Worm (Caenorhabditis elegans) whole organism, L3 larva: ENCODE data around the gene fbxa-142.

ENCODE experiments used
- R02D3.7 ChIP-seq: fragments of 150-350 bp; optimal IDR thresholded peaks from 2 replicates; lab custom pipeline; 2014; ENCODE audit warnings: missing biosample characterization, missing genetic modification characterization
- aly-2 ChIP-seq: fragments of 150-350 bp; optimal IDR thresholded peaks from 2 replicates; lab custom pipeline; 2014; ENCODE audit warnings: missing biosample characterization, missing genetic modification characterization
- ceh-16 ChIP-seq: sonication (generic microtip); optimal IDR thresholded peaks from 2 replicates; lab custom pipeline; 2017; ENCODE audit warnings: missing biosample characterization, missing genetic modification characterization
- ceh-82 ChIP-seq: fragments of 150-350 bp; optimal IDR thresholded peaks from 2 replicates; lab custom pipeline; 2014; ENCODE audit warnings: missing biosample characterization, missing genetic modification characterization
- ceh-9 ChIP-seq: sonication (generic microtip); optimal IDR thresholded peaks from 2 replicates; lab custom pipeline; 2018; ENCODE audit warnings: missing biosample characterization, missing genetic modification characterization
- egl-5 ChIP-seq: fragments of 150-350 bp; optimal IDR thresholded peaks from 2 replicates; lab custom pipeline; 2017; ENCODE audit warnings: missing biosample characterization, missing genetic modification reagents, missing genetic modification characterization, inconsistent platforms
- elt-1 ChIP-seq: fragments of 150-350 bp; optimal IDR thresholded peaks from 2 replicates; lab custom pipeline; 2014; ENCODE audit warnings: missing biosample characterization, missing genetic modification characterization
- elt-2 ChIP-seq: sonication (generic microtip); optimal IDR thresholded peaks from 2 replicates; lab custom pipeline; 2016; ENCODE audit warnings: missing genetic modification reagents, mild to moderate bottlenecking, missing genetic modification characterization, missing compliant biosample characterization
- elt-3 ChIP-seq, 3 experiments: fragments of 150-350 bp in 1 of 3; sonication (generic microtip) in 2 of 3; optimal IDR thresholded peaks; 2 replicates in 2 of 3; 4 replicates in 1 of 3; lab custom pipeline; 2014 to 2017; ENCODE audit warnings: missing biosample characterization in 3 of 3, missing genetic modification characterization in 3 of 3
- fkh-2 ChIP-seq: fragments of 150-350 bp; optimal IDR thresholded peaks from 2 replicates; lab custom pipeline; 2014; ENCODE audit warnings: missing biosample characterization, missing genetic modification reagents, missing genetic modification characterization
- fos-1 ChIP-seq: fragments of 150-350 bp; optimal IDR thresholded peaks from 2 replicates; lab custom pipeline; 2014; ENCODE audit warnings: missing biosample characterization, missing genetic modification characterization
- jun-1 ChIP-seq: fragments of 150-350 bp; optimal IDR thresholded peaks from 2 replicates; lab custom pipeline; 2014; ENCODE audit warnings: missing biosample characterization, missing genetic modification reagents, missing genetic modification characterization
- lin-39 ChIP-seq: fragments of 150-350 bp; optimal IDR thresholded peaks from 2 replicates; lab custom pipeline; 2018; ENCODE audit warnings: missing biosample characterization, missing genetic modification reagents, missing genetic modification characterization
- lsy-12 ChIP-seq: sonication (generic microtip); optimal IDR thresholded peaks from 2 replicates; lab custom pipeline; 2016; ENCODE audit warnings: mild to moderate bottlenecking, missing genetic modification characterization, missing compliant biosample characterization
- mdl-1 ChIP-seq: fragments of 150-350 bp; optimal IDR thresholded peaks from 2 replicates; lab custom pipeline; 2014; ENCODE audit warnings: missing biosample characterization, missing genetic modification characterization
- nfya-1 ChIP-seq: sonication (generic microtip); optimal IDR thresholded peaks from 2 replicates; lab custom pipeline; 2017; ENCODE audit warnings: missing genetic modification characterization, mild to moderate bottlenecking, missing compliant biosample characterization, antibody characterized with exemption, moderate library complexity; ENCODE audit not compliant: insufficient read depth
- nhr-11 ChIP-seq: fragments of 150-350 bp; optimal IDR thresholded peaks from 2 replicates; lab custom pipeline; 2014; ENCODE audit warnings: missing biosample characterization, missing genetic modification characterization
- nhr-23 ChIP-seq: fragments of 150-350 bp; optimal IDR thresholded peaks from 2 replicates; lab custom pipeline; 2014; ENCODE audit warnings: missing biosample characterization, missing genetic modification reagents, missing genetic modification characterization
- nhr-237 ChIP-seq: fragments of 150-350 bp; optimal IDR thresholded peaks from 2 replicates; lab custom pipeline; 2014; ENCODE audit warnings: missing biosample characterization, missing genetic modification characterization
- nhr-25 ChIP-seq: sonication (generic microtip); optimal IDR thresholded peaks from 2 replicates; lab custom pipeline; 2017; ENCODE audit warnings: missing biosample characterization, missing genetic modification characterization
- nhr-28 ChIP-seq: fragments of 150-350 bp; optimal IDR thresholded peaks from 2 replicates; lab custom pipeline; 2014; ENCODE audit warnings: missing biosample characterization, missing genetic modification characterization
- nhr-43 ChIP-seq: sonication (generic microtip); optimal IDR thresholded peaks from 2 replicates; lab custom pipeline; 2016; ENCODE audit warnings: mild to moderate bottlenecking, missing genetic modification characterization, missing compliant biosample characterization; ENCODE audit not compliant: poor library complexity, severe bottlenecking
- nhr-67 ChIP-seq: fragments of 150-350 bp; optimal IDR thresholded peaks from 2 replicates; lab custom pipeline; 2014; ENCODE audit warnings: missing biosample characterization, missing genetic modification characterization
- nhr-76 ChIP-seq: fragments of 150-350 bp; sonication (generic microtip); optimal IDR thresholded peaks from 5 replicates; lab custom pipeline; 2014; ENCODE audit warnings: missing biosample characterization, missing genetic modification characterization
- nhr-77 ChIP-seq: fragments of 150-350 bp; optimal IDR thresholded peaks from 2 replicates; lab custom pipeline; 2014; ENCODE audit warnings: missing biosample characterization, missing genetic modification characterization
- pha-4 ChIP-seq: fragments of 150-350 bp; optimal IDR thresholded peaks from 2 replicates; lab custom pipeline; 2014; ENCODE audit warnings: missing biosample characterization, missing genetic modification reagents, missing genetic modification characterization
- pqm-1 ChIP-seq: fragments of 150-350 bp; optimal IDR thresholded peaks from 2 replicates; lab custom pipeline; 2017; ENCODE audit warnings: missing biosample characterization, missing genetic modification characterization, inconsistent platforms
- sea-2 ChIP-seq: fragments of 150-350 bp; sonication (generic microtip); optimal IDR thresholded peaks from 4 replicates; lab custom pipeline; 2014; ENCODE audit warnings: missing biosample characterization, missing genetic modification reagents, missing genetic modification characterization
- skn-1 ChIP-seq: fragments of 150-350 bp; optimal IDR thresholded peaks from 2 replicates; lab custom pipeline; 2014; ENCODE audit warnings: missing biosample characterization, missing genetic modification characterization
- snpc-4 ChIP-seq: fragments of 150-350 bp; optimal IDR thresholded peaks from 2 replicates; lab custom pipeline; 2014; ENCODE audit warnings: missing biosample characterization, missing genetic modification characterization
- tbx-2 ChIP-seq: sonication (generic microtip); optimal IDR thresholded peaks from 2 replicates; lab custom pipeline; 2016; ENCODE audit warnings: mild to moderate bottlenecking, missing genetic modification characterization, missing compliant biosample characterization
- unc-39 ChIP-seq: sonication (generic microtip); optimal IDR thresholded peaks from 4 replicates; lab custom pipeline; 2017; ENCODE audit warnings: missing biosample characterization, missing genetic modification characterization
- unc-62 ChIP-seq: fragments of 150-350 bp; sonication (generic microtip); optimal IDR thresholded peaks from 4 replicates; lab custom pipeline; 2014; ENCODE audit warnings: missing biosample characterization, missing genetic modification reagents, missing genetic modification characterization

The fbxa-142 gene

ce11 chrV:16165936-16166335, 34.8 kb upstream of the fbxa-142 start, which contains the start of gene str-108:
TSS of gene str-108 (plus strand) at chrV:16166236.
- no peak for TF ChIP-seq ceh-82
- TF ChIP-seq elt-3 (tag; optimal IDR thresholded peaks at IDR 0.05; lab: Kevin White, UChicago): no peak
- no peak for TF ChIP-seq unc-62
- no peak for TF ChIP-seq lsy-12 (tag; lab: Kevin White, UChicago)
- no peak for TF ChIP-seq nhr-11
- TF ChIP-seq ceh-9 (tag; lab: Kevin White, UChicago): no peak
- TF ChIP-seq aly-2 (tag; lab: Kevin White, UChicago): no peak
- TF ChIP-seq lin-39 (tag; lab: Kevin White, UChicago): no peak
- TF ChIP-seq, all 47 proteins: peak for 0

ce11 chrV:16163719-16164118, 32.6 kb upstream of the fbxa-142 start, which contains the start of gene F10A3.12:
TSS of gene F10A3.12 (plus strand) at chrV:16164019.
- TF ChIP-seq aly-2 (tag; lab: Kevin White, UChicago) (no peak), nhr-11 (no peak), fos-1 (tag; lab: Kevin White, UChicago) (no peak), elt-1 (no peak), nhr-76 (no peak), nhr-77 (tag; lab: Kevin White, UChicago) (no peak)

ce11 chrV:16162124-16162735, 31.1 kb upstream of the fbxa-142 start, which contains the start of the genes str-109 and F10A3.11:
TSS of gene str-109 (minus strand) at chrV:16162224.
TSS of gene F10A3.11 (plus strand) at chrV:16162685.
- no peak for TF ChIP-seq snpc-4 (tag; lab: Kevin White, UChicago)
- no peak for TF ChIP-seq unc-39

DNA sequence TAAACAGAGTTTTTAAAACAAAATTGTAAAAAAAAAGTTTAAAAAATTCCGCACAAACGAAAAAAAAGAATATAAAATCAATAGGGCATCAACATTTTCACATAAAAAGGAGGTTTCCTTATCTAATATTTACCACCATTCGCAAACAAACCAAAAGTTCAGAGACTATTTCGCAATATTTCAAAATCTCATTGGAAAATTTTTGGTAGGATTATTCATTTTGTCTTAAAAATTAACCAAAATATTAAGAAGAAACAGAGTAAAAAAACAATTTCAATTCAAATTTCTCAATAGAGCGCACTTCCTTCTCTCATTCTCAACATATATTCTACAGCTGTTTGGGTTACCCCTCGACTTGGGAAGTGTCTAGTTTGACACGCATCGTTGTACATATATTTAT, 28.9 kb upstream of the fbxa-142 start:
- TF ChIP-seq R02D3.7 (tag; lab: Kevin White, UChicago) (no peak), pha-4 (peak; percentile 71), fkh-2 (tag; lab: Kevin White, UChicago) (no peak), pqm-1 (tag; lab: Kevin White, UChicago) (peak; percentile 16), elt-2 (tag; lab: Kevin White, UChicago) (peak; percentile 42)

DNA sequence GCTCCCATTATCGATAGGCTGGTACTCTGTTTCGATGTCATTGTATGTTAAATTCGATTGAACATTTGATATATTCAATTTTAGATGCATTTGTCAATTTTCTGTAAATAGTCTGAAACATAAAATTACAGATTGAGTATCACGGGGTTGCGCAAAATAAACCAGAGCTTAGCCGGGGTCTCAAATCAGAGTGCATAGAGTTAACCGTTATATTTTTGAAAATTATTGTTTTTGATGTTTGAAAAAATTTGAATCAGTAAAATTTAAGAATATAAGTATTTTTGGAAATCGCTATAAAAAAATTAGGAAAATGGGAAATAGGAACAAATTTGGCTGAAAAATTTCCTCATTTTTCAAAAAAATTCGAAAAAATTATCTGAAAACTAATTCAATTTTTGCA, 28.4 kb upstream of the fbxa-142 start, which contains the start of gene F10A3.17:
Gene F10A3.17, minus strand, starts transcription at position 101 of the 400 bp plus-strand sequence.
- TF ChIP-seq unc-39 (no peak), elt-1 (no peak), mdl-1 (tag; lab: Kevin White, UChicago) (no peak), nfya-1 (tag; lab: Kevin White, UChicago) (no peak), nhr-23 (tag; lab: Kevin White, UChicago) (no peak), nhr-67 (tag; lab: Kevin White, UChicago) (no peak), jun-1 (no peak), snpc-4 (tag; lab: Kevin White, UChicago) (no peak)

DNA sequence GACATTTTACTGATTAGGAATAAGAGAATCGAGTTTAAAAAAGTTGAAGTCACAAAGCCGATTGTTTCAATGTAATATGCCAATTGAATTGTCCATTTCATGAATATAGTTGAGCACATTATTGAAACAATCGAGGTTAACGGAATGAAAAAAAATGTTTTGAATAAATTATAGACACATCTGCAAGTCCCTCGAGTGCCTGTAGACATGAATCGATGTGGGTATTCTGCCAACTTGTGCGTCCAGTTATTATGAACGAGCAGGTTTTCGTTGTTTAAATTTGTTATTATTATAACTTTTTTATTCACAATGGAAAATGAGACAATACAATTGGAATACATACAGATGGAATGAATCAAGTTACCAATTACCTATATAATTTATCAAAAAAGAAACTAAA, 27.2 kb upstream of the fbxa-142 start, which contains the start of gene str-99:
Gene str-99, minus strand, starts transcription at position 101 of the 400 bp plus-strand sequence.
- TF ChIP-seq skn-1: no peak
- TF ChIP-seq ceh-82: no peak
- no peak for TF ChIP-seq nhr-237 (tag; lab: Kevin White, UChicago)
- no peak for TF ChIP-seq sea-2
- no peak for TF ChIP-seq aly-2 (tag; lab: Kevin White, UChicago)
- TF ChIP-seq lsy-12 (tag; lab: Kevin White, UChicago): no peak
- no peak for TF ChIP-seq elt-2 (tag; lab: Kevin White, UChicago)
- TF ChIP-seq snpc-4 (tag; lab: Kevin White, UChicago): no peak

- no peak for TF ChIP-seq ceh-16
- TF ChIP-seq fkh-2 (tag; lab: Kevin White, UChicago): no peak
- TF ChIP-seq nhr-25 (tag; lab: Kevin White, UChicago): no peak
- TF ChIP-seq egl-5: no peak
- TF ChIP-seq nhr-28: no peak
- no peak for TF ChIP-seq skn-1
- TF ChIP-seq nhr-11: no peak
- TF ChIP-seq nhr-43 (tag; lab: Kevin White, UChicago): no peak
- no peak for TF ChIP-seq tbx-2
- TF ChIP-seq aly-2 (tag; lab: Kevin White, UChicago): no peak
Observed at ce11 chrV:16155111-16155510, 24.0 kb upstream of the fbxa-142 start, which contains the start of gene str-97. TSS of gene str-97 (minus strand) at chrV:16155211.
